Fruit fly (Drosophila melanogaster) whole organism, wandering third instar larva: Measurements from ENCODE around the gene Zir.
A peak's percentile ranks its signal among the peaks of the same experiment; 100 is the strongest.

Experiments used
- Abd-B ChIP-seq: fragments of >200 bp; optimal IDR thresholded peaks from 2 replicates; lab custom pipeline; 2017; ENCODE audit warnings: missing biosample characterization, missing genetic modification characterization
- CG32264 ChIP-seq: fragments of 200-800 bp; sonication (Bioruptor generic); optimal IDR thresholded peaks from 2 replicates; lab custom pipeline; 2016; ENCODE audit warnings: missing biosample characterization, missing genetic modification characterization
- CG9705 ChIP-seq: fragments of 200-800 bp; sonication (Bioruptor generic); optimal IDR thresholded peaks from 2 replicates; lab custom pipeline; 2018; ENCODE audit warnings: missing biosample characterization, mild to moderate bottlenecking, missing genetic modification characterization
- CrebA ChIP-seq: fragments of 200-800 bp; sonication (Bioruptor generic); optimal IDR thresholded peaks from 2 replicates; lab custom pipeline; 2016; ENCODE audit warnings: missing biosample characterization, mild to moderate bottlenecking, missing genetic modification characterization, borderline replicate concordance
- Dif ChIP-seq: fragments of 200-275, 200-300 bp; sonication (Bioruptor generic); optimal IDR thresholded peaks from 2 replicates; lab custom pipeline; 2018; ENCODE audit warnings: missing biosample characterization, missing genetic modification characterization; ENCODE audit not compliant: partially characterized antibody
- GATAd ChIP-seq: sonication (Bioruptor generic); optimal IDR thresholded peaks from 2 replicates; lab custom pipeline; 2016; ENCODE audit warnings: missing biosample characterization, missing genetic modification characterization
- HLH106 ChIP-seq: fragments of 200-800 bp; optimal IDR thresholded peaks from 3 replicates; lab custom pipeline; 2019; ENCODE audit warnings: missing biosample characterization, mild to moderate bottlenecking, missing genetic modification characterization, moderate library complexity
- Hr78 ChIP-seq: fragments of >200 bp; optimal IDR thresholded peaks from 2 replicates; lab custom pipeline; 2017; ENCODE audit warnings: missing biosample characterization, missing genetic modification characterization
- Hr83 ChIP-seq: fragments of 200-300 bp; sonication (Bioruptor generic); optimal IDR thresholded peaks from 2 replicates; lab custom pipeline; 2016; ENCODE audit warnings: missing biosample characterization, mild to moderate bottlenecking, missing genetic modification characterization, moderate library complexity; ENCODE audit not compliant: poor library complexity, severe bottlenecking
- Jra ChIP-seq: sonication (Bioruptor generic); optimal IDR thresholded peaks from 2 replicates; lab custom pipeline; 2016; ENCODE audit warnings: missing biosample characterization, missing genetic modification characterization
- Mio ChIP-seq: sonication (Bioruptor generic); optimal IDR thresholded peaks from 2 replicates; lab custom pipeline; 2016; ENCODE audit warnings: missing biosample characterization, missing genetic modification characterization
- Myc ChIP-seq: fragments of >200 bp; optimal IDR thresholded peaks from 2 replicates; lab custom pipeline; 2017
- N ChIP-seq: fragments of >200 bp; optimal IDR thresholded peaks from 2 replicates; lab custom pipeline; 2018; ENCODE audit warnings: missing biosample characterization, missing external identifiers, missing genetic modification characterization
- OdsH ChIP-seq: fragments of 200-800 bp; sonication (Bioruptor generic); optimal IDR thresholded peaks from 2 replicates; lab custom pipeline; 2016; ENCODE audit warnings: missing biosample characterization, mild to moderate bottlenecking, missing genetic modification characterization
- Rel ChIP-seq, 2 experiments: fragments of 200-800 bp; sonication (Bioruptor generic) in 1 of 2; optimal IDR thresholded peaks; 2 replicates in 1 of 2; 3 replicates in 1 of 2; lab custom pipeline; 2016 to 2019; ENCODE audit warnings: mild to moderate bottlenecking in 2 of 2, missing biosample characterization in 2 of 2, missing genetic modification characterization in 2 of 2, moderate library complexity in 1 of 2
- Sp1 ChIP-seq: fragments of 200-800 bp; sonication (Bioruptor generic); optimal IDR thresholded peaks from 3 replicates; lab custom pipeline; 2019; ENCODE audit warnings: missing biosample characterization, mild to moderate bottlenecking, missing genetic modification characterization, moderate library complexity
- Vsx2 ChIP-seq: fragments of 200-300, 225-300 bp; sonication (Bioruptor generic); optimal IDR thresholded peaks from 2 replicates; lab custom pipeline; 2018; ENCODE audit warnings: missing biosample characterization, missing genetic modification characterization; ENCODE audit not compliant: partially characterized antibody
- brk ChIP-seq: fragments of 200-800 bp; sonication (Bioruptor generic); optimal IDR thresholded peaks from 2 replicates; lab custom pipeline; 2016; ENCODE audit warnings: missing biosample characterization, mild to moderate bottlenecking, missing genetic modification characterization
- dl ChIP-seq, 2 experiments: fragments of 175-275, 200-275 bp in 1 of 2; fragments of 200-275 bp in 1 of 2; sonication (Bioruptor generic); optimal IDR thresholded peaks; lab custom pipeline; 2018; ENCODE audit warnings: mild to moderate bottlenecking in 2 of 2, missing biosample characterization in 2 of 2, missing genetic modification characterization in 2 of 2, moderate library complexity in 2 of 2; ENCODE audit not compliant: partially characterized antibody in 2 of 2, insufficient read depth in 1 of 2
- dmrt93B ChIP-seq: fragments of 200-800 bp; sonication (Bioruptor generic); optimal IDR thresholded peaks from 2 replicates; lab custom pipeline; 2018; ENCODE audit warnings: missing biosample characterization, mild to moderate bottlenecking, missing genetic modification characterization
- dsf ChIP-seq: sonication (Bioruptor generic); optimal IDR thresholded peaks from 2 replicates; lab custom pipeline; 2016; ENCODE audit warnings: missing biosample characterization, missing genetic modification characterization, borderline replicate concordance
- ey ChIP-seq: fragments of 200-800 bp; sonication (Bioruptor generic); optimal IDR thresholded peaks from 2 replicates; lab custom pipeline; 2016; ENCODE audit warnings: missing biosample characterization, missing genetic modification characterization
- foxo ChIP-seq, 2 experiments: fragments of 200-800 bp; sonication (Bioruptor generic); optimal IDR thresholded peaks; 2 replicates in 1 of 2; 3 replicates in 1 of 2; lab custom pipeline; 2016 to 2017; ENCODE audit warnings: missing biosample characterization in 2 of 2, missing genetic modification characterization in 2 of 2
- h ChIP-seq: fragments of 200-800 bp; sonication (Bioruptor generic); optimal IDR thresholded peaks from 3 replicates; lab custom pipeline; 2016; ENCODE audit warnings: missing biosample characterization, mild to moderate bottlenecking, missing genetic modification characterization
- jim ChIP-seq: fragments of 175-275, 200-325 bp; sonication (Bioruptor generic); optimal IDR thresholded peaks from 2 replicates; lab custom pipeline; 2016; ENCODE audit warnings: missing biosample characterization, mild to moderate bottlenecking, missing genetic modification characterization
- pan ChIP-seq: fragments of >200 bp; optimal IDR thresholded peaks from 2 replicates; lab custom pipeline; 2017
- psq ChIP-seq: fragments of 200-800 bp; sonication (Bioruptor generic); optimal IDR thresholded peaks from 3 replicates; lab custom pipeline; 2017; ENCODE audit warnings: missing biosample characterization, mild to moderate bottlenecking, missing genetic modification characterization, moderate library complexity
- rgr ChIP-seq: fragments of 200-800 bp; sonication (Bioruptor generic); optimal IDR thresholded peaks from 3 replicates; lab custom pipeline; 2016; ENCODE audit warnings: missing biosample characterization, mild to moderate bottlenecking, missing genetic modification characterization
- sage ChIP-seq: fragments of 200-800 bp; sonication (Bioruptor generic); optimal IDR thresholded peaks from 2 replicates; lab custom pipeline; 2016; ENCODE audit warnings: missing biosample characterization, mild to moderate bottlenecking, missing genetic modification characterization
- sv ChIP-seq: fragments of 200-800 bp; sonication (Bioruptor generic); optimal IDR thresholded peaks from 3 replicates; lab custom pipeline; 2016; ENCODE audit warnings: missing biosample characterization, missing genetic modification characterization
- tai ChIP-seq: sonication (Bioruptor generic); optimal IDR thresholded peaks from 2 replicates; lab custom pipeline; 2016; ENCODE audit warnings: missing biosample characterization, missing genetic modification characterization
- usp ChIP-seq: fragments of >200 bp; optimal IDR thresholded peaks from 2 replicates; lab custom pipeline; 2017; ENCODE audit warnings: missing biosample characterization, missing genetic modification characterization
- woc ChIP-seq: sonication (Bioruptor generic); optimal IDR thresholded peaks from 2 replicates; lab custom pipeline; 2016; ENCODE audit warnings: missing biosample characterization, mild to moderate bottlenecking, missing genetic modification characterization

Gene Zir

dm6 chr2L:67279-67657 is 27.3 kb upstream of the Zir start:
- TF ChIP-seq GATAd (no peak), dsf (GFP tag; lab: Kevin White, UChicago) (no peak), dl (GFP tag; optimal IDR thresholded peaks at IDR 0.05; lab: Kevin White, UChicago; ENCODE audit: insufficient read depth in 1 of 2, partially characterized antibody in 2 of 2) (peak in 1 of 2 experiments; percentile 37), jim (GFP tag; lab: Kevin White, UChicago) (no peak), ey (GFP tag; lab: Kevin White, UChicago) (no peak), sv (no peak), sage (GFP tag; lab: Kevin White, UChicago) (peak; percentile 6), Hr83 (GFP tag; lab: Kevin White, UChicago) (no peak), Mio (GFP tag; lab: Kevin White, UChicago) (no peak), woc (GFP tag; lab: Kevin White, UChicago) (no peak), foxo (GFP tag; optimal IDR thresholded peaks at IDR 0.05; lab: Kevin White, UChicago) (no peak), Hr78 (GFP tag; lab: Kevin White, UChicago) (no peak), brk (no peak), OdsH (no peak), dmrt93B (GFP tag; lab: Kevin White, UChicago) (no peak), N (GFP tag; lab: Kevin White, UChicago) (no peak), CrebA (GFP tag; lab: Kevin White, UChicago) (no peak), Myc (lab: Kevin White, UChicago) (no peak), Jra (no peak), Dif (GFP tag; lab: Kevin White, UChicago) (peak; percentile 16)

DNA sequence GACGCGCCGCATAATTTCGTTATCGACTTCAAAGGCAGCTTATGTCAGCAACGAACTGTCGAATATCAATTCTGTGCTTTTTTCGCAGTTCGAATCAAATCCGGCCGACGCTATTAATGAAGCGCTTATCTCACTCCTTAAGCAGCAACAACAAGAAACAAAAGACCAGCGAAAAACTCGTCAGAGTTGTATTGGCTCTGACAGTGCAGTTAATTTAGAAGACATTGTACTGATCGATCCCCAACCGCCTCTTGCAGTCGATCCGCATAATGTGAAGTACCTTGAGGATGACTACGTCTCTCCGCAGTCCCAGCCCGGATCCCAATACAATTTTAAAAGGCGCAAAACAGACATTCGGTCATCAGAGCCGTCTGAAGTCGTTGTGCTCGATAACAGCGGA is 25.0 kb upstream of the Zir start:
- TF ChIP-seq Vsx2 (GFP tag; lab: Kevin White, UChicago) (no peak), N (GFP tag; lab: Kevin White, UChicago) (no peak), sv (no peak), Rel (GFP tag; optimal IDR thresholded peaks at IDR 0.05; lab: Kevin White, UChicago) (no peak), Rel (tag; optimal IDR thresholded peaks at IDR 0.05; lab: Kevin White, UChicago) (peak; percentile 92), Hr78 (GFP tag; lab: Kevin White, UChicago) (no peak)

DNA sequence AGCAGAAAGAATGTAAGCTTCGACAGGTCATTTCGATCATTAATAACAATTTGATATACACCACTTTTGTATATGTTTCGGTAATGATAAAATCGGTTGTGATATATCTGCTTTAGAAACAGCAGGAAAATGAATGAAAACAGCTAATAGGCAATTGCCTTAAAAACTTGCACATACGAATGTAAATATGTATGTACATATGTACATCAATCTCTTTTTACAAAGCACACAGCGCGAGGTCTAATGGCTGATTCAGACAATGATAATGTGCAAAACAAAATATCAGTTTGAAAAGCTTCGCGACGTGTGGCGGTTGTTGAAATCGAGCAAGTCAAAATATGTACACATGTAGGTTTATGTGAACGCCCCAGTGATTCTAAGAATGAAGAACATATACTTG is 23.1 kb upstream of the Zir start, which contains the start of gene galectin:
TSS of gene galectin (plus strand) at position 301 of the 400 bp plus-strand sequence.
- TF ChIP-seq woc (GFP tag; lab: Kevin White, UChicago) (no peak), sv (no peak), sage (GFP tag; lab: Kevin White, UChicago) (peak; percentile 24), rgr (GFP tag; lab: Kevin White, UChicago) (no peak), tai (peak; percentile 19), jim (GFP tag; lab: Kevin White, UChicago) (no peak), HLH106 (tag; lab: Kevin White, UChicago) (no peak), dl (GFP tag; optimal IDR thresholded peaks at IDR 0.05; lab: Kevin White, UChicago; ENCODE audit: insufficient read depth in 1 of 2, partially characterized antibody in 2 of 2) (no peak), h (GFP tag; lab: Kevin White, UChicago) (peak; percentile 26), Mio (GFP tag; lab: Kevin White, UChicago) (no peak), OdsH (no peak), dmrt93B (GFP tag; lab: Kevin White, UChicago) (no peak), CG9705 (GFP tag; lab: Kevin White, UChicago) (no peak), Rel (GFP tag; optimal IDR thresholded peaks at IDR 0.05; lab: Kevin White, UChicago) (no peak), Rel (tag; optimal IDR thresholded peaks at IDR 0.05; lab: Kevin White, UChicago) (peak; percentile 41), pan (lab: Kevin White, UChicago) (no peak), ey (GFP tag; lab: Kevin White, UChicago) (no peak), Abd-B (GFP tag; lab: Kevin White, UChicago) (no peak)

- TF ChIP-seq dl (GFP tag; optimal IDR thresholded peaks at IDR 0.05; lab: Kevin White, UChicago; ENCODE audit: insufficient read depth in 1 of 2, partially characterized antibody in 2 of 2) (peak; percentile 29 to 35), ey (GFP tag; lab: Kevin White, UChicago) (no peak), dmrt93B (GFP tag; lab: Kevin White, UChicago) (no peak), Dif (GFP tag; lab: Kevin White, UChicago) (peak; percentile 64), psq (GFP tag; lab: Kevin White, UChicago) (no peak), Jra (no peak), sage (GFP tag; lab: Kevin White, UChicago) (no peak), Hr78 (GFP tag; lab: Kevin White, UChicago) (no peak), usp (no peak), Sp1 (GFP tag; lab: Kevin White, UChicago) (peak; percentile 31), foxo (GFP tag; optimal IDR thresholded peaks at IDR 0.05; lab: Kevin White, UChicago) (peak in 1 of 2 experiments; percentile 4), CG32264 (GFP tag; lab: Kevin White, UChicago) (no peak), OdsH (peak; percentile 30), rgr (GFP tag; lab: Kevin White, UChicago) (peak; percentile 19), brk (peak; percentile 7), Rel (GFP tag; optimal IDR thresholded peaks at IDR 0.05; lab: Kevin White, UChicago) (no peak), Rel (tag; optimal IDR thresholded peaks at IDR 0.05; lab: Kevin White, UChicago) (peak; percentile 18), Hr83 (GFP tag; lab: Kevin White, UChicago) (no peak), Vsx2 (GFP tag; lab: Kevin White, UChicago) (peak; percentile 23), pan (lab: Kevin White, UChicago) (no peak), dsf (GFP tag; lab: Kevin White, UChicago) (no peak)
Observed at dm6 chr2L:71869-72751, 22.4 kb upstream of the Zir start.
